Worm (Caenorhabditis elegans) whole organism, L4/young adult: ENCODE measurements around the gene F49E8.7.

Experiments
- W03F9.2 ChIP-seq: fragments of 150-350 bp; optimal IDR thresholded peaks from 2 replicates; lab custom pipeline; 2014; ENCODE audit warnings: missing biosample characterization, missing genetic modification characterization
- dao-5 ChIP-seq: sonication (generic microtip); optimal IDR thresholded peaks from 2 replicates; lab custom pipeline; 2016; ENCODE audit warnings: missing genotype, missing genetic modification characterization, moderate library complexity, missing compliant biosample characterization
- him-1 ChIP-seq: sonication (generic microtip); optimal IDR thresholded peaks from 2 replicates; lab custom pipeline; 2016; ENCODE audit warnings: missing genotype, missing genetic modification reagents, missing genetic modification characterization, missing compliant biosample characterization

F49E8.7 gene

ce11 chrIV:7558653-7559052 is 2.5 kb upstream of the F49E8.7 start:
- TF ChIP-seq W03F9.2 (tag; lab: Kevin White, UChicago), result no peak
- no peak for TF ChIP-seq him-1 (tag; lab: Kevin White, UChicago)
- no peak for TF ChIP-seq dao-5

- TF ChIP-seq him-1 (tag; lab: Kevin White, UChicago) (no peak), dao-5 (no peak), W03F9.2 (tag; lab: Kevin White, UChicago) (no peak)
Observed at ce11 chrIV:7554351-7554750, 1.8 kb downstream of the F49E8.7 start, which contains the start of gene F49E8.6. Gene F49E8.6 (minus strand): TSS chrIV:7554667.

ce11 chrIV:7552958-7553553 is 3.1 kb downstream of the F49E8.7 start, which contains the start of gene dif-1:
Gene dif-1 (minus strand): TSS chrIV:7553008.
- TF ChIP-seq W03F9.2 (tag; lab: Kevin White, UChicago), result peak; percentile 52
- no peak for TF ChIP-seq dao-5

ce11 chrIV:7552100-7552499 is 4.1 kb downstream of the F49E8.7 start:
- TF ChIP-seq W03F9.2 (tag; lab: Kevin White, UChicago), result no peak
- TF ChIP-seq dao-5, result no peak
- no peak for TF ChIP-seq him-1 (tag; lab: Kevin White, UChicago)

- TF ChIP-seq him-1 (tag; lab: Kevin White, UChicago) (no peak), W03F9.2 (tag; lab: Kevin White, UChicago) (no peak), dao-5 (no peak)
Observed at ce11 chrIV:7551254-7551653, 4.9 kb downstream of the F49E8.7 start.

ce11 chrIV:7550445-7550844 is 5.7 kb downstream of the F49E8.7 start, which contains the start of gene pam-1:
Gene pam-1 (minus strand): TSS chrIV:7550812.
- TF ChIP-seq dao-5, result no peak
- no peak for TF ChIP-seq W03F9.2 (tag; lab: Kevin White, UChicago)
- TF ChIP-seq him-1 (tag; lab: Kevin White, UChicago), result no peak

ce11 chrIV:7549844-7550243 is 6.3 kb downstream of the F49E8.7 start:
- peak; percentile 9 for TF ChIP-seq W03F9.2 (tag; lab: Kevin White, UChicago)
- no peak for TF ChIP-seq dao-5

ce11 chrIV:7547843-7548578 is 8.2 kb downstream of the F49E8.7 start, which contains the start of the genes cdd-2 and oef-1:
Gene cdd-2 (minus strand): TSS chrIV:7547893.
Gene oef-1 (plus strand): TSS chrIV:7548417.
- TF ChIP-seq W03F9.2 (tag; lab: Kevin White, UChicago), result no peak
- no peak for TF ChIP-seq dao-5
- TF ChIP-seq him-1 (tag; lab: Kevin White, UChicago), result no peak

- no peak for TF ChIP-seq him-1 (tag; lab: Kevin White, UChicago)
- TF ChIP-seq dao-5, result no peak
- TF ChIP-seq W03F9.2 (tag; lab: Kevin White, UChicago), result no peak
Observed at ce11 chrIV:7543662-7544061, 12.5 kb downstream of the F49E8.7 start.

- no peak for TF ChIP-seq dao-5
- no peak for TF ChIP-seq him-1 (tag; lab: Kevin White, UChicago)
- TF ChIP-seq W03F9.2 (tag; lab: Kevin White, UChicago), result no peak
Observed at ce11 chrIV:7542485-7543001, 13.6 kb downstream of the F49E8.7 start, which contains the start of gene R05G6.10. Gene R05G6.10 (minus strand): TSS chrIV:7542535.

ce11 chrIV:7532360-7532759 is 23.8 kb downstream of the F49E8.7 start, which contains the start of gene R05G6.1:
Gene R05G6.1 (plus strand): TSS chrIV:7532660.
- TF ChIP-seq W03F9.2 (tag; lab: Kevin White, UChicago) (no peak), him-1 (tag; lab: Kevin White, UChicago) (no peak), dao-5 (no peak)

ce11 chrIV:7530226-7531070 is 25.7 kb downstream of the F49E8.7 start:
- TF ChIP-seq W03F9.2 (tag; lab: Kevin White, UChicago) (no peak), dao-5 (no peak), him-1 (tag; lab: Kevin White, UChicago) (no peak)

- TF ChIP-seq him-1 (tag; lab: Kevin White, UChicago) (no peak), dao-5 (no peak), W03F9.2 (tag; lab: Kevin White, UChicago) (no peak)
Observed at ce11 chrIV:7523744-7524143, 32.4 kb downstream of the F49E8.7 start.
